Fruit fly (Drosophila melanogaster) whole organism, embryonic: ENCODE measurements around the gene CG34057.
A peak's percentile ranks its signal among the peaks of the same experiment; 100 is the strongest.

Source experiments
- Abd-B ChIP-seq: fragments of 200-800 bp; sonication (Bioruptor generic); optimal IDR thresholded peaks from 2 replicates; lab custom pipeline; 2018; ENCODE audit warnings: missing biosample characterization, mild to moderate bottlenecking, missing genetic modification characterization, moderate library complexity
- CG10654 ChIP-seq: fragments of 200-800 bp; sonication (Bioruptor generic); optimal IDR thresholded peaks from 2 replicates; lab custom pipeline; 2016; ENCODE audit warnings: missing biosample characterization, missing genetic modification characterization
- CG1233 ChIP-seq: fragments of 200-800 bp; sonication (Bioruptor generic); optimal IDR thresholded peaks from 4 replicates; lab custom pipeline; 2018; ENCODE audit warnings: missing biosample characterization, mild to moderate bottlenecking, missing genetic modification characterization
- CG12659 ChIP-seq: fragments of 200-800 bp; sonication (Bioruptor generic); optimal IDR thresholded peaks from 3 replicates; lab custom pipeline; 2017; ENCODE audit warnings: mild to moderate bottlenecking, missing biosample characterization, missing genetic modification reagents, missing genetic modification characterization
- CG13775 ChIP-seq: fragments of 200-800 bp; sonication (Bioruptor generic); optimal IDR thresholded peaks from 3 replicates; lab custom pipeline; 2017; ENCODE audit warnings: missing biosample characterization, mild to moderate bottlenecking, missing genetic modification characterization
- CG14710 ChIP-seq: fragments of 200-800 bp; sonication (Bioruptor generic); optimal IDR thresholded peaks from 3 replicates; lab custom pipeline; 2019; ENCODE audit warnings: missing biosample characterization, mild to moderate bottlenecking, missing genetic modification characterization, moderate library complexity
- CG15073 ChIP-seq: fragments of 200-800 bp; sonication (Bioruptor generic); optimal IDR thresholded peaks from 2 replicates; lab custom pipeline; 2016; ENCODE audit warnings: missing biosample characterization, missing genetic modification characterization
- CG1603 ChIP-seq: fragments of 200-800 bp; sonication (Bioruptor generic); optimal IDR thresholded peaks from 2 replicates; lab custom pipeline; 2019; ENCODE audit warnings: missing biosample characterization, mild to moderate bottlenecking, missing genetic modification characterization, moderate library complexity
- CG16813 ChIP-seq: fragments of 200-800 bp; sonication (Bioruptor generic); IDR thresholded peaks from 3 replicates; pipeline ENCODE4 v1.3.6; 2022; ENCODE audit warnings: missing biosample characterization, missing genetic modification characterization; ENCODE audit not compliant: partially characterized antibody
- CG16815 ChIP-seq: fragments of 200-800 bp; sonication (Bioruptor generic); optimal IDR thresholded peaks from 3 replicates; lab custom pipeline; 2017; ENCODE audit warnings: missing biosample characterization, mild to moderate bottlenecking, missing genetic modification characterization
- CG18262 ChIP-seq: fragments of 200-800 bp; optimal IDR thresholded peaks from 3 replicates; lab custom pipeline; 2019; ENCODE audit warnings: missing biosample characterization, mild to moderate bottlenecking, missing genetic modification characterization, moderate library complexity
- CG2120 ChIP-seq: fragments of 200-800 bp; sonication (Bioruptor generic); optimal IDR thresholded peaks from 3 replicates; lab custom pipeline; 2016; ENCODE audit warnings: missing biosample characterization, missing genetic modification characterization
- CG2712 ChIP-seq: fragments of 200-800 bp; optimal IDR thresholded peaks from 3 replicates; lab custom pipeline; 2019; ENCODE audit warnings: missing biosample characterization, mild to moderate bottlenecking, missing genetic modification characterization, moderate library complexity
- CG30431 ChIP-seq: fragments of 200-800 bp; sonication (Bioruptor generic); optimal IDR thresholded peaks from 2 replicates; lab custom pipeline; 2017; ENCODE audit warnings: missing biosample characterization, missing genetic modification characterization
- CG31441 ChIP-seq: fragments of 200-800 bp; sonication (Bioruptor generic); IDR thresholded peaks from 2 replicates; pipeline ENCODE4 v1.3.6; 2022; ENCODE audit warnings: missing biosample characterization, missing genetic modification characterization
- CG4707 ChIP-seq: fragments of 200-800 bp; sonication (Bioruptor generic); optimal IDR thresholded peaks from 2 replicates; lab custom pipeline; 2018; ENCODE audit warnings: missing biosample characterization, mild to moderate bottlenecking, missing genetic modification characterization, moderate library complexity
- CG4820 ChIP-seq: fragments of 200-800 bp; sonication (Bioruptor generic); optimal IDR thresholded peaks from 3 replicates; lab custom pipeline; 2016; ENCODE audit warnings: missing biosample characterization, missing genetic modification characterization
- CG6254 ChIP-seq: fragments of 200-800 bp; sonication (Bioruptor generic); optimal IDR thresholded peaks from 3 replicates; lab custom pipeline; 2017; ENCODE audit warnings: mild to moderate bottlenecking, missing biosample characterization, missing genetic modification reagents, missing genetic modification characterization
- CG6654 ChIP-seq: fragments of 200-800 bp; sonication (Bioruptor generic); optimal IDR thresholded peaks from 2 replicates; lab custom pipeline; 2017; ENCODE audit warnings: missing biosample characterization, mild to moderate bottlenecking, missing genetic modification characterization
- CG7745 ChIP-seq: fragments of 200-800 bp; sonication (Bioruptor generic); optimal IDR thresholded peaks from 2 replicates; lab custom pipeline; 2018; ENCODE audit warnings: missing biosample characterization, mild to moderate bottlenecking, missing genetic modification characterization, moderate library complexity
- CG7839 ChIP-seq: fragments of 200-800 bp; sonication (Bioruptor generic); optimal IDR thresholded peaks from 3 replicates; lab custom pipeline; 2018; ENCODE audit warnings: missing biosample characterization, mild to moderate bottlenecking, missing genetic modification characterization, moderate library complexity
- CG9932 ChIP-seq: fragments of 200-800 bp; sonication (Bioruptor generic); IDR thresholded peaks from 2 replicates; pipeline ENCODE4 v1.3.6; 2022; ENCODE audit warnings: missing biosample characterization, missing genetic modification characterization
- CoRest ChIP-seq: fragments of 200-800 bp; sonication (Bioruptor generic); optimal IDR thresholded peaks from 3 replicates; lab custom pipeline; 2018; ENCODE audit warnings: missing biosample characterization, mild to moderate bottlenecking, missing genetic modification characterization, moderate library complexity
- Fer2 ChIP-seq: fragments of 200-800 bp; sonication (Bioruptor generic); optimal IDR thresholded peaks from 2 replicates; lab custom pipeline; 2018; ENCODE audit warnings: missing biosample characterization, mild to moderate bottlenecking, missing genetic modification characterization, moderate library complexity
- Fer3 ChIP-seq: fragments of 200-800 bp; sonication (Bioruptor generic); optimal IDR thresholded peaks from 2 replicates; lab custom pipeline; 2018; ENCODE audit warnings: missing biosample characterization, mild to moderate bottlenecking, missing genetic modification characterization, moderate library complexity
- H2.0 ChIP-seq: fragments of 200-800 bp; sonication (Bioruptor generic); IDR thresholded peaks from 2 replicates; pipeline ENCODE4 v1.3.6; 2022; ENCODE audit warnings: missing biosample characterization, missing genetic modification characterization
- Hsf ChIP-seq: fragments of 200-800 bp; sonication (Bioruptor generic); optimal IDR thresholded peaks from 3 replicates; lab custom pipeline; 2016; ENCODE audit warnings: missing biosample characterization, missing genetic modification characterization
- Kr ChIP-seq: fragments of 200-800 bp; sonication (Bioruptor generic); optimal IDR thresholded peaks from 2 replicates; lab custom pipeline; 2017; ENCODE audit warnings: missing biosample characterization, mild to moderate bottlenecking, missing genetic modification characterization
- Xbp1 ChIP-seq: fragments of 200-800 bp; sonication (Bioruptor generic); optimal IDR thresholded peaks from 3 replicates; lab custom pipeline; 2016; ENCODE audit warnings: missing biosample characterization, mild to moderate bottlenecking, missing genetic modification characterization
- bcd ChIP-seq: fragments of 200-800 bp; sonication (Bioruptor generic); optimal IDR thresholded peaks from 2 replicates; lab custom pipeline; 2017; ENCODE audit warnings: missing biosample characterization, mild to moderate bottlenecking, missing genetic modification characterization
- cato ChIP-seq: fragments of 200-800 bp; sonication (Bioruptor generic); optimal IDR thresholded peaks from 2 replicates; lab custom pipeline; 2016; ENCODE audit warnings: missing biosample characterization, missing genetic modification characterization, borderline replicate concordance
- croc ChIP-seq: fragments of 200-800 bp; sonication (Bioruptor generic); conservative IDR thresholded peaks from 3 replicates; pipeline ENCODE4 v1.3.6; 2022; ENCODE audit warnings: missing biosample characterization, missing genetic modification characterization
- crp ChIP-seq, 2 experiments: fragments of 200-800 bp; sonication (Bioruptor generic); optimal IDR thresholded peaks; 2 replicates in 1 of 2; 3 replicates in 1 of 2; lab custom pipeline; 2017; ENCODE audit warnings: missing biosample characterization in 2 of 2, missing genetic modification characterization in 2 of 2, mild to moderate bottlenecking in 1 of 2, moderate library complexity in 1 of 2
- dmrt99B ChIP-seq: fragments of 200-800 bp; sonication (Bioruptor generic); optimal IDR thresholded peaks from 2 replicates; lab custom pipeline; 2018; ENCODE audit warnings: missing biosample characterization, mild to moderate bottlenecking, missing genetic modification characterization, moderate library complexity
- eve ChIP-seq, 2 experiments: fragments of >200 bp; optimal IDR thresholded peaks; 2 replicates each; lab custom pipeline; 2017; ENCODE audit warnings: missing biosample characterization in 2 of 2, missing genetic modification characterization in 2 of 2
- h ChIP-seq: fragments of >200 bp; optimal IDR thresholded peaks from 2 replicates; lab custom pipeline; 2017
- her ChIP-seq: fragments of 200-800 bp; sonication (Bioruptor generic); optimal IDR thresholded peaks from 2 replicates; lab custom pipeline; 2016; ENCODE audit warnings: missing biosample characterization, missing genetic modification characterization
- lola ChIP-seq, 3 experiments: fragments of >200 bp in 2 of 3; fragments of 200-800 bp in 1 of 3; sonication (Bioruptor generic) in 1 of 3; optimal IDR thresholded peaks; 2 replicates each; lab custom pipeline; 2017 to 2019; ENCODE audit warnings: missing biosample characterization in 3 of 3, missing genetic modification characterization in 3 of 3, mild to moderate bottlenecking in 1 of 3, moderate library complexity in 1 of 3
- onecut ChIP-seq: fragments of 200-800 bp; sonication (Bioruptor generic); IDR thresholded peaks from 2 replicates; pipeline ENCODE4 v1.3.6; 2022; ENCODE audit warnings: missing biosample characterization, missing genetic modification characterization
- org-1 ChIP-seq: fragments of 200-800 bp; sonication (Bioruptor generic); optimal IDR thresholded peaks from 2 replicates; lab custom pipeline; 2017; ENCODE audit warnings: missing biosample characterization, missing genetic modification characterization
- phol ChIP-seq: fragments of 200-800 bp; sonication (Bioruptor generic); optimal IDR thresholded peaks from 3 replicates; lab custom pipeline; 2018; ENCODE audit warnings: missing biosample characterization, mild to moderate bottlenecking, missing genetic modification characterization, moderate library complexity
- prd ChIP-seq, 3 experiments: fragments of >200 bp in 2 of 3; fragments of 200-800 bp in 1 of 3; sonication (Bioruptor generic) in 1 of 3; optimal IDR thresholded peaks in 2 of 3; IDR thresholded peaks in 1 of 3; 2 replicates in 2 of 3; 3 replicates in 1 of 3; pipeline versions ENCODE4 v1.3.6 to Lab custom; 2017 to 2022; ENCODE audit warnings: missing biosample characterization in 1 of 3, missing genetic modification characterization in 1 of 3
- pum ChIP-seq: fragments of 200-800 bp; sonication (Bioruptor generic); optimal IDR thresholded peaks from 2 replicates; lab custom pipeline; 2016; ENCODE audit warnings: missing biosample characterization, missing genetic modification characterization
- row ChIP-seq: fragments of 200-800 bp; sonication (Bioruptor generic); IDR thresholded peaks from 3 replicates; pipeline ENCODE4 v1.3.6; 2022; ENCODE audit warnings: missing biosample characterization, missing genetic modification characterization
- sens ChIP-seq: fragments of 200-800 bp; sonication (Bioruptor generic); peaks from one replicate; lab custom pipeline; 2016; ENCODE audit warnings: missing biosample characterization, missing genetic modification characterization
- slbo ChIP-seq: fragments of 200-800 bp; sonication (Bioruptor generic); IDR thresholded peaks from 2 replicates; pipeline ENCODE4 v1.3.6; 2022; ENCODE audit warnings: missing biosample characterization, missing genetic modification characterization
- tin ChIP-seq: fragments of 200-800 bp; sonication (Bioruptor generic); optimal IDR thresholded peaks from 3 replicates; lab custom pipeline; 2016; ENCODE audit warnings: missing biosample characterization, missing genetic modification characterization
- zf30C ChIP-seq: fragments of 200-800 bp; sonication (Bioruptor generic); optimal IDR thresholded peaks from 3 replicates; lab custom pipeline; 2018; ENCODE audit warnings: missing biosample characterization, mild to moderate bottlenecking, missing genetic modification characterization

The CG34057 gene

dm6 chr3L:908508-909162, 11.5 kb downstream of the CG34057 start, which contains the start of gene nerfin-1 (continued):
- TF ChIP-seq CG2120 (GFP tag; lab: Kevin White, UChicago) (peak; percentile 7), CG16815 (GFP tag; lab: Kevin White, UChicago) (peak; percentile 18), CG18262 (peak; percentile 59), CG1603 (tag; lab: Kevin White, UChicago) (peak; percentile 12), H2.0 (no peak), CG7745 (no peak), crp (GFP tag; optimal IDR thresholded peaks at IDR 0.05; lab: Kevin White, UChicago) (peak in 1 of 2 experiments; percentile 32), her (GFP tag; lab: Kevin White, UChicago) (peak; percentile 6), CG4820 (GFP tag; lab: Kevin White, UChicago) (peak; percentile 16), onecut (GFP tag; lab: Robert Waterston, UW) (0 out of 2 replicates have a peak, but pooled peaks have one; percentile 28), lola (GFP tag; optimal IDR thresholded peaks at IDR 0.05; lab: Kevin White, UChicago) (peak in 1 of 3 experiments; percentile 59), CG14710 (tag; lab: Kevin White, UChicago) (peak; percentile 33), zf30C (GFP tag; lab: Kevin White, UChicago) (peak; percentile 71), CG6654 (GFP tag; lab: Kevin White, UChicago) (no peak), pum (peak; percentile 17), prd (optimal IDR thresholded peaks at IDR 0.05; lab: Kevin White, UChicago) (no peak), prd (GFP tag; IDR thresholded peaks at IDR 0.05; lab: Robert Waterston, UW) (peak; percentile 44; the same call in 2 of the 3 replicates), Abd-B (GFP tag; lab: Kevin White, UChicago) (peak; percentile 1), Fer2 (tag; lab: Kevin White, UChicago) (no peak), CG10654 (GFP tag; lab: Kevin White, UChicago) (no peak), bcd (GFP tag; lab: Kevin White, UChicago) (peak; percentile 16), CG12659 (peak; percentile 14), cato (GFP tag; lab: Kevin White, UChicago) (no peak), CoRest (peak; percentile 48), CG30431 (GFP tag; lab: Kevin White, UChicago) (peak; percentile 13), CG15073 (no peak), CG4707 (GFP tag; lab: Kevin White, UChicago) (no peak), CG6254 (GFP tag; lab: Kevin White, UChicago) (peak; percentile 70), CG1233 (GFP tag; lab: Kevin White, UChicago) (peak; percentile 15), Fer3 (no peak), CG31441 (GFP tag; lab: Robert Waterston, UW) (peak; percentile 28; the same call in 1 of the 2 replicates), CG7839 (tag; lab: Kevin White, UChicago) (peak; percentile 50), CG9932 (GFP tag; lab: Robert Waterston, UW) (no peak), tin (peak; percentile 10), dmrt99B (tag; lab: Kevin White, UChicago) (peak; percentile 39), eve (GFP tag; optimal IDR thresholded peaks at IDR 0.05; lab: Kevin White, UChicago) (no peak), Xbp1 (GFP tag; lab: Kevin White, UChicago) (peak; percentile 16), CG2712 (tag; lab: Kevin White, UChicago) (peak; percentile 19), CG16813 (GFP tag; lab: Robert Waterston, UW) (0 out of 3 replicates have a peak, but pooled peaks have one; percentile 22), Kr (GFP tag; lab: Kevin White, UChicago) (peak; percentile 88), CG13775 (GFP tag; lab: Kevin White, UChicago) (peak; percentile 13), sens (GFP tag; lab: Kevin White, UChicago) (peak; percentile 78), org-1 (GFP tag; lab: Kevin White, UChicago) (peak; percentile 42), croc (GFP tag; lab: Robert Waterston, UW) (peak; percentile 21; the same call in 1 of the 3 replicates), h (lab: Kevin White, UChicago) (no peak), row (GFP tag; lab: Robert Waterston, UW) (peak; percentile 36; the same call in 1 of the 3 replicates), slbo (GFP tag; lab: Robert Waterston, UW) (0 out of 2 replicates have a peak, but pooled peaks have one; percentile 6), Hsf (GFP tag; lab: Kevin White, UChicago) (peak; percentile 24), phol (tag; lab: Kevin White, UChicago) (peak; percentile 44)
